Fruit fly (Drosophila melanogaster) whole organism, embryonic: ENCODE results near the gene CG7601.

Experiments used
- Atf6 ChIP-seq: fragments of 200-800 bp; sonication (Bioruptor generic); IDR thresholded peaks from 2 replicates; pipeline ENCODE4 v1.3.6; 2022; ENCODE audit warnings: missing biosample characterization, missing genetic modification characterization
- C15 ChIP-seq: fragments of 200-800 bp; sonication (Bioruptor generic); IDR thresholded peaks from 3 replicates; pipeline ENCODE4 v1.3.6; 2022; ENCODE audit warnings: missing biosample characterization, missing genetic modification characterization
- CG10366 ChIP-seq: fragments of 200-800 bp; sonication (Bioruptor generic); IDR thresholded peaks from 2 replicates; pipeline ENCODE4 v1.3.6; 2022; ENCODE audit warnings: missing biosample characterization, missing genetic modification characterization
- CG10959 ChIP-seq: fragments of 200-800 bp; sonication (Bioruptor generic); IDR thresholded peaks from 2 replicates; pipeline ENCODE4 v1.3.6; 2022; ENCODE audit warnings: missing biosample characterization, missing genetic modification characterization
- CG1233 ChIP-seq: fragments of 200-800 bp; sonication (Bioruptor generic); optimal IDR thresholded peaks from 4 replicates; lab custom pipeline; 2018; ENCODE audit warnings: missing biosample characterization, mild to moderate bottlenecking, missing genetic modification characterization
- CG12942 ChIP-seq: fragments of 200-800 bp; sonication (Bioruptor generic); optimal IDR thresholded peaks from 3 replicates; lab custom pipeline; 2016; ENCODE audit warnings: missing biosample characterization, missing genetic modification characterization
- CG1529 ChIP-seq: fragments of 200-800 bp; sonication (Bioruptor generic); optimal IDR thresholded peaks from 3 replicates; lab custom pipeline; 2018; ENCODE audit warnings: missing biosample characterization, missing genetic modification characterization
- CG17328 ChIP-seq: fragments of 200-800 bp; sonication (Bioruptor generic); IDR thresholded peaks from 2 replicates; pipeline ENCODE4 v1.3.6; 2022; ENCODE audit warnings: missing biosample characterization, missing genetic modification characterization
- CG17359 ChIP-seq: fragments of 200-800 bp; sonication (Bioruptor generic); optimal IDR thresholded peaks from 3 replicates; lab custom pipeline; 2018; ENCODE audit warnings: missing biosample characterization, mild to moderate bottlenecking, missing genetic modification characterization, moderate library complexity
- CG2889 ChIP-seq: fragments of 200-800 bp; sonication (Bioruptor generic); IDR thresholded peaks from 3 replicates; pipeline ENCODE4 v1.3.6; 2022; ENCODE audit warnings: missing biosample characterization, missing genetic modification characterization
- CG30431 ChIP-seq: fragments of 200-800 bp; sonication (Bioruptor generic); optimal IDR thresholded peaks from 2 replicates; lab custom pipeline; 2017; ENCODE audit warnings: missing biosample characterization, missing genetic modification characterization
- CG32532 ChIP-seq: fragments of 200-800 bp; sonication (Bioruptor generic); IDR thresholded peaks from 2 replicates; pipeline ENCODE4 v1.3.6; 2022; ENCODE audit warnings: missing biosample characterization, missing genetic modification characterization
- CG3281 ChIP-seq: fragments of 200-800 bp; sonication (Bioruptor generic); optimal IDR thresholded peaks from 3 replicates; lab custom pipeline; 2017; ENCODE audit warnings: missing biosample characterization, mild to moderate bottlenecking, missing genetic modification characterization
- CG33557 ChIP-seq: fragments of 200-800 bp; sonication (Bioruptor generic); optimal IDR thresholded peaks from 2 replicates; lab custom pipeline; 2019; ENCODE audit warnings: missing biosample characterization, mild to moderate bottlenecking, missing genetic modification characterization, moderate library complexity
- CG34224 ChIP-seq: fragments of 200-800 bp; sonication (Bioruptor generic); IDR thresholded peaks from 3 replicates; pipeline ENCODE4 v1.3.6; 2022; ENCODE audit warnings: missing biosample characterization, missing genetic modification characterization; ENCODE audit not compliant: partially characterized antibody
- CG3838 ChIP-seq: fragments of 200-800 bp; sonication (Bioruptor generic); optimal IDR thresholded peaks from 3 replicates; lab custom pipeline; 2016; ENCODE audit warnings: missing biosample characterization, missing genetic modification characterization
- CG5245 ChIP-seq: fragments of 200-800 bp; sonication (Bioruptor generic); optimal IDR thresholded peaks from 3 replicates; lab custom pipeline; 2016; ENCODE audit warnings: missing biosample characterization, missing genetic modification characterization
- CG6854 ChIP-seq: fragments of 200-800 bp; sonication (Bioruptor generic); optimal IDR thresholded peaks from 3 replicates; lab custom pipeline; 2017; ENCODE audit warnings: missing biosample characterization, mild to moderate bottlenecking, missing genetic modification characterization
- CG7372 ChIP-seq: fragments of 200-800 bp; sonication (Bioruptor generic); IDR thresholded peaks from 2 replicates; pipeline ENCODE4 v1.3.6; 2022; ENCODE audit warnings: missing biosample characterization, missing genetic modification characterization
- CG9932 ChIP-seq: fragments of 200-800 bp; sonication (Bioruptor generic); IDR thresholded peaks from 2 replicates; pipeline ENCODE4 v1.3.6; 2022; ENCODE audit warnings: missing biosample characterization, missing genetic modification characterization
- Drgx ChIP-seq: fragments of 200-800 bp; sonication (Bioruptor generic); IDR thresholded peaks from 2 replicates; pipeline ENCODE4 v1.3.6; 2022; ENCODE audit warnings: missing biosample characterization, missing genetic modification characterization
- Gsc ChIP-seq: fragments of 200-800 bp; sonication (Bioruptor generic); IDR thresholded peaks from 2 replicates; pipeline ENCODE4 v1.3.6; 2022; ENCODE audit warnings: missing biosample characterization, missing genetic modification characterization
- HLHmδ ChIP-seq: fragments of 200-800 bp; sonication (Bioruptor generic); optimal IDR thresholded peaks from 2 replicates; lab custom pipeline; 2018; ENCODE audit warnings: missing biosample characterization, mild to moderate bottlenecking, missing genetic modification characterization, moderate library complexity
- HmgZ ChIP-seq: fragments of 200-800 bp; sonication (Bioruptor generic); optimal IDR thresholded peaks from 2 replicates; lab custom pipeline; 2018; ENCODE audit warnings: missing biosample characterization, mild to moderate bottlenecking, missing genetic modification characterization
- Lim3 ChIP-seq: fragments of 200-800 bp; sonication (Bioruptor generic); IDR thresholded peaks from 2 replicates; pipeline ENCODE4 v1.3.6; 2022; ENCODE audit warnings: missing biosample characterization, missing genetic modification characterization
- Lpt ChIP-seq: fragments of >200 bp; optimal IDR thresholded peaks from 2 replicates; lab custom pipeline; 2018; ENCODE audit warnings: missing biosample characterization, missing genetic modification characterization
- MBD-R2 ChIP-seq: fragments of 200-800 bp; sonication (Bioruptor generic); IDR thresholded peaks from 2 replicates; pipeline ENCODE4 v1.3.6; 2022; ENCODE audit warnings: missing biosample characterization, missing genetic modification characterization
- MTF-1 ChIP-seq: fragments of 200-800 bp; sonication (Bioruptor generic); optimal IDR thresholded peaks from 2 replicates; lab custom pipeline; 2018; ENCODE audit warnings: missing biosample characterization, mild to moderate bottlenecking, missing genetic modification characterization, borderline replicate concordance
- Mrtf ChIP-seq: fragments of 200-800 bp; sonication (Bioruptor generic); IDR thresholded peaks from 3 replicates; pipeline ENCODE4 v1.3.6; 2022; ENCODE audit warnings: missing biosample characterization, missing genetic modification characterization
- NFAT ChIP-seq: fragments of 200-800 bp; sonication (Bioruptor generic); IDR thresholded peaks from 2 replicates; pipeline ENCODE4 v1.3.6; 2022; ENCODE audit warnings: missing biosample characterization, missing genetic modification characterization
- Nf-YC ChIP-seq: fragments of 200-800 bp; optimal IDR thresholded peaks from 3 replicates; lab custom pipeline; 2019; ENCODE audit warnings: missing biosample characterization, mild to moderate bottlenecking, missing genetic modification characterization, moderate library complexity
- Rfx ChIP-seq: fragments of 200-800 bp; sonication (Bioruptor generic); IDR thresholded peaks from 2 replicates; pipeline ENCODE4 v1.3.6; 2022; ENCODE audit warnings: missing biosample characterization, missing genetic modification characterization
- Rx ChIP-seq: fragments of 200-800 bp; sonication (Bioruptor generic); IDR thresholded peaks from 2 replicates; pipeline ENCODE4 v1.3.6; 2022; ENCODE audit warnings: missing biosample characterization, missing genetic modification characterization
- Sox100B ChIP-seq: fragments of 200-800 bp; sonication (Bioruptor generic); optimal IDR thresholded peaks from 3 replicates; lab custom pipeline; 2018; ENCODE audit warnings: missing biosample characterization, mild to moderate bottlenecking, missing genetic modification characterization
- crc ChIP-seq: fragments of 200-800 bp; sonication (Bioruptor generic); optimal IDR thresholded peaks from 2 replicates; lab custom pipeline; 2016; ENCODE audit warnings: missing biosample characterization, missing genetic modification characterization
- crol ChIP-seq: fragments of 200-800 bp; sonication (Bioruptor generic); IDR thresholded peaks from 2 replicates; pipeline ENCODE4 v1.3.6; 2022; ENCODE audit warnings: missing biosample characterization, missing genetic modification characterization
- da ChIP-seq: fragments of 200-800 bp; sonication (Bioruptor generic); optimal IDR thresholded peaks from 2 replicates; lab custom pipeline; 2016; ENCODE audit warnings: missing biosample characterization, missing genetic modification characterization
- disco-r ChIP-seq: fragments of 200-800 bp; sonication (Bioruptor generic); optimal IDR thresholded peaks from 2 replicates; lab custom pipeline; 2016; ENCODE audit warnings: missing biosample characterization, missing genetic modification characterization
- dm ChIP-seq: fragments of 200-800 bp; sonication (Bioruptor generic); optimal IDR thresholded peaks from 3 replicates; lab custom pipeline; 2016; ENCODE audit warnings: missing biosample characterization, missing genetic modification characterization
- dysf ChIP-seq: fragments of 200-800 bp; sonication (Bioruptor generic); IDR thresholded peaks from 3 replicates; pipeline ENCODE4 v1.3.6; 2022; ENCODE audit warnings: missing biosample characterization, missing genetic modification characterization
- esg ChIP-seq: fragments of 200-800 bp; sonication (Bioruptor generic); conservative IDR thresholded peaks from 2 replicates; pipeline ENCODE4 v1.3.6; 2022; ENCODE audit warnings: missing biosample characterization, missing genetic modification characterization
- grn ChIP-seq: fragments of 200-800 bp; sonication (Bioruptor generic); optimal IDR thresholded peaks from 3 replicates; lab custom pipeline; 2017; ENCODE audit warnings: missing biosample characterization, missing genetic modification characterization
- klu ChIP-seq: fragments of 200-800 bp; sonication (Bioruptor generic); IDR thresholded peaks from 2 replicates; pipeline ENCODE4 v1.3.6; 2022; ENCODE audit warnings: missing biosample characterization, missing genetic modification characterization
- mirr ChIP-seq: fragments of 200-800 bp; sonication (Bioruptor generic); optimal IDR thresholded peaks from 3 replicates; lab custom pipeline; 2018; ENCODE audit warnings: missing biosample characterization, mild to moderate bottlenecking, missing genetic modification characterization
- pan ChIP-seq, 4 experiments: fragments of >200 bp in 3 of 4; fragments of 200-800 bp in 1 of 4; sonication (Bioruptor generic) in 1 of 4; optimal IDR thresholded peaks in 3 of 4; IDR thresholded peaks in 1 of 4; 2 replicates each; pipeline versions ENCODE4 v1.3.6 to Lab custom; 2017 to 2022; ENCODE audit warnings: missing biosample characterization in 2 of 4, missing genetic modification characterization in 2 of 4, mixed read lengths in 1 of 4
- pita ChIP-seq: fragments of 200-800 bp; sonication (Bioruptor generic); optimal IDR thresholded peaks from 2 replicates; lab custom pipeline; 2017; ENCODE audit warnings: missing biosample characterization, mild to moderate bottlenecking, missing genetic modification characterization
- sqz ChIP-seq: fragments of 200-800 bp; sonication (Bioruptor generic); optimal IDR thresholded peaks from 3 replicates; lab custom pipeline; 2018; ENCODE audit warnings: missing biosample characterization, mild to moderate bottlenecking, missing genetic modification characterization
- stc ChIP-seq: fragments of 200-800 bp; sonication (Bioruptor generic); IDR thresholded peaks from 2 replicates; pipeline ENCODE4 v1.3.6; 2022; ENCODE audit warnings: missing biosample characterization, missing genetic modification characterization
- trem ChIP-seq: fragments of 200-800 bp; optimal IDR thresholded peaks from 3 replicates; lab custom pipeline; 2019; ENCODE audit warnings: missing biosample characterization, mild to moderate bottlenecking, missing genetic modification characterization, moderate library complexity
- ttk ChIP-seq: fragments of 200-800 bp; sonication (Bioruptor generic); IDR thresholded peaks from 2 replicates; pipeline ENCODE4 v2.1.2; 2022; ENCODE audit warnings: missing biosample characterization, missing genetic modification characterization
- wek ChIP-seq: fragments of 200-800 bp; sonication (Bioruptor generic); optimal IDR thresholded peaks from 3 replicates; lab custom pipeline; 2018; ENCODE audit warnings: missing biosample characterization, mild to moderate bottlenecking, missing genetic modification characterization, moderate library complexity

CG7601 gene

DNA sequence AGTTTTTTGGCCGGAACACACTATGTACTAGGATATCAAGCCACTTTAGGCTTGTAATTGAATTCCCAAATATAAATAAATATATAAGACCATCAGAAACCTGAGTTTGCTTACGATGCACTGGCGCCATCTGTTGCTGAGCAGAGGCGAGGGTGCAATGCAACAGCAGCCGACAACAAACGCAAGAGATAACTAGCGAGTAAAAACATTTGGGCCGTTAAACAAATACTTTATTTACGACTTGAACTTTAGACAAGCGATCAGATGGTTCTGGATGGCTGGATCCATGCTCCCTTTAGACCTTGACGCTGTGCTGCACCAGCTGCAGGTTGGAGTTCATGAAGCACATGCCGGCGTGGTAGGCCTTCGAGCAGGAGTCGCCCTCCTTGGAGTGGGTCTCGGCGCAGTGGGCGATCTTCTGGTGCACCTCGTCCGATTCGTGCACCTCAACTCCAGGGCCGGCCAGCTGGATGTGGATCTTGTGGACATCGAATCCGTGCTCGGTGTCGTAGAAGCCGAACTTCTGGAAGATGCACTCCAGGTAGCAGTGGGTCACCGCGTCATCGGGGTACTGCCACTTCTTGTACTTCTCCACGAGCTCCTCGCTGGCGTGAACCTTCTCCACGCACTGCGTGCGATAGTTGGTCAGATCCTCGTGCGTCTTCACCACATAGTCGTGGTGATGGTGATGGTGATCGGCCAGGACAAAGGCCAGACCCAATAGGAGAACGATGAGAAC lies 20.3 kb downstream of the CG7601 start (continued):
- no peak for TF ChIP-seq CG7372 (GFP tag; lab: Robert Waterston, UW)
- no peak for TF ChIP-seq crol
- TF ChIP-seq MTF-1 (GFP tag; lab: Kevin White, UChicago) = no peak
- TF ChIP-seq Mrtf = no peak
- no peak for TF ChIP-seq dm
- TF ChIP-seq MBD-R2 (GFP tag; lab: Robert Waterston, UW) = no peak
- TF ChIP-seq da (GFP tag; lab: Kevin White, UChicago) = no peak
- TF ChIP-seq CG17328 (GFP tag; lab: Robert Waterston, UW) = no peak
- no peak for TF ChIP-seq CG17359
- TF ChIP-seq HmgZ (tag; lab: Kevin White, UChicago) = no peak
- no peak for TF ChIP-seq CG6854
- no peak for TF ChIP-seq pita (GFP tag; lab: Kevin White, UChicago)
- TF ChIP-seq mirr (GFP tag; lab: Kevin White, UChicago) = no peak
- no peak for TF ChIP-seq CG3838 (GFP tag; lab: Kevin White, UChicago)
- no peak for TF ChIP-seq Rx (GFP tag; lab: Robert Waterston, UW)
- no peak for TF ChIP-seq wek (GFP tag; lab: Kevin White, UChicago)
- TF ChIP-seq CG34224 = no peak
- TF ChIP-seq HLHmδ (GFP tag; lab: Kevin White, UChicago) = peak; percentile 47
- no peak for TF ChIP-seq CG1233 (GFP tag; lab: Kevin White, UChicago)
- 0 out of 3 replicates have a peak, but pooled peaks have one; percentile 17 for TF ChIP-seq dysf
- no peak for TF ChIP-seq CG5245
- peak; percentile 7; the same call in 1 of the 2 replicates for TF ChIP-seq CG10959 (GFP tag; lab: Robert Waterston, UW)
- TF ChIP-seq Lim3 (GFP tag; lab: Robert Waterston, UW) = no peak
- peak; percentile 15 for TF ChIP-seq Sox100B (GFP tag; lab: Kevin White, UChicago)
- TF ChIP-seq trem (tag; lab: Kevin White, UChicago) = no peak
- no peak for TF ChIP-seq CG2889 (GFP tag; lab: Robert Waterston, UW)
- TF ChIP-seq C15 (GFP tag; lab: Robert Waterston, UW) = no peak
- no peak for TF ChIP-seq Drgx (GFP tag; lab: Robert Waterston, UW)
- TF ChIP-seq CG1529 (GFP tag; lab: Kevin White, UChicago) = no peak
- TF ChIP-seq Atf6 (GFP tag; lab: Robert Waterston, UW) = no peak
- no peak for TF ChIP-seq Nf-YC (tag; lab: Kevin White, UChicago)
- TF ChIP-seq CG30431 (GFP tag; lab: Kevin White, UChicago) = no peak
- TF ChIP-seq klu = no peak
- TF ChIP-seq stc (GFP tag; lab: Robert Waterston, UW) = no peak
- 0 out of 2 replicates have a peak, but pooled peaks have one; percentile 13 for TF ChIP-seq Rfx
- TF ChIP-seq ttk = no peak
- peak; percentile 20; the same call in 1 of the 2 replicates for TF ChIP-seq CG32532 (GFP tag; lab: Robert Waterston, UW)
- TF ChIP-seq Gsc (GFP tag; lab: Robert Waterston, UW) = no peak
- TF ChIP-seq esg (GFP tag; lab: Robert Waterston, UW) = no peak
- no peak for TF ChIP-seq CG10366 (GFP tag; lab: Robert Waterston, UW)
- TF ChIP-seq CG12942 (GFP tag; lab: Kevin White, UChicago) = no peak
- no peak for TF ChIP-seq pan (optimal IDR thresholded peaks at IDR 0.05; lab: Kevin White, UChicago)
- TF ChIP-seq pan (GFP tag; optimal IDR thresholded peaks at IDR 0.05 in 1 of 2, IDR thresholded peaks at IDR 0.05 in 1 of 2) = no peak
- TF ChIP-seq crc (GFP tag; lab: Kevin White, UChicago) = no peak
- TF ChIP-seq sqz (GFP tag; lab: Kevin White, UChicago) = no peak
- TF ChIP-seq CG33557 (GFP tag; lab: Kevin White, UChicago) = no peak
- no peak for TF ChIP-seq disco-r
- no peak for TF ChIP-seq grn
- no peak for TF ChIP-seq CG9932 (GFP tag; lab: Robert Waterston, UW)
- TF ChIP-seq Lpt (GFP tag; lab: Kevin White, UChicago) = peak; percentile 93
- TF ChIP-seq NFAT (GFP tag; lab: Robert Waterston, UW) = no peak
- TF ChIP-seq CG3281 (GFP tag; lab: Kevin White, UChicago) = no peak
